Fruit fly (Drosophila melanogaster): ENCODE results near the gene smog.

Gene smog

DNA sequence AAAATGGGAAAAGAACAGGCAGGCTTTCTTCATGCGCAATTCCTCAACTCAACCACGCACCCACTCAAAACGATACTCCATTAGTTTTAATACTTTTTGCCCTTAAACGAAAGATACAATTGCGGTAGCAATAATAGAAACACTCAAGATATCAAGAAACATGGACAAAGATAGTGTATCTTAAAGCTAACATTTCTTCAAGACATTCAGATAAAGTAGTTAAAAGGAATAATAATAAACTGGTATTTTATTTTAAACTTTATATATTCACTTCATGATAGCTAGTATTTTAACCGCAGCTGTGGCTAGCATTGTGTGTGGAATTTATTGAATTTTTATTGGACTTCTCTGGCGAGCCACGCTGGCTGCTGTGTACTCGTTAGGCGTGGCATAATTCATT lies 3.5 kb downstream of the smog start (continued):
- TF ChIP-seq CG9797 (GFP tag; optimal IDR thresholded peaks at IDR 0.05), result no peak
- no peak for TF ChIP-seq psq (GFP tag; optimal IDR thresholded peaks at IDR 0.05)
- TF ChIP-seq Gug (GFP tag; IDR thresholded peaks at IDR 0.05), result 0 out of 4 replicates have a peak, but pooled peaks have one; percentile 13
- TF ChIP-seq CG31224 (GFP tag; IDR thresholded peaks at IDR 0.05), result no peak
- peak; percentile 27; the same call in 1 of the 2 replicates for TF ChIP-seq CG4730 (GFP tag; IDR thresholded peaks at IDR 0.05)
- TF ChIP-seq CG9727 (GFP tag; optimal IDR thresholded peaks at IDR 0.05), result peak; percentile 48
- TF ChIP-seq NK7.1 (GFP tag; optimal IDR thresholded peaks at IDR 0.05), result no peak
- TF ChIP-seq Sox100B (GFP tag; optimal IDR thresholded peaks at IDR 0.05), result peak; percentile 59
- TF ChIP-seq Stat92E (GFP tag; optimal IDR thresholded peaks at IDR 0.05), result no peak
- no peak for TF ChIP-seq klu (GFP tag; IDR thresholded peaks at IDR 0.05)
- TF ChIP-seq gsb (GFP tag; IDR thresholded peaks at IDR 0.05), result no peak
- TF ChIP-seq ken (GFP tag; IDR thresholded peaks at IDR 0.05), result no peak
- TF ChIP-seq Abd-B (GFP tag; optimal IDR thresholded peaks at IDR 0.05), result peak; percentile 33
- TF ChIP-seq zen2 (GFP tag; IDR thresholded peaks at IDR 0.05; ENCODE audit: partially characterized antibody), result no peak
- no peak for TF ChIP-seq wdn (GFP tag; IDR thresholded peaks at IDR 0.05)
- peak; percentile 19 for TF ChIP-seq mam (GFP tag; optimal IDR thresholded peaks at IDR 0.05)
- TF ChIP-seq trh (GFP tag; optimal IDR thresholded peaks at IDR 0.05), result no peak
- no peak for TF ChIP-seq sqz (GFP tag; optimal IDR thresholded peaks at IDR 0.05)
- TF ChIP-seq CG12769 (tag; optimal IDR thresholded peaks at IDR 0.05), result peak; percentile 53
- TF ChIP-seq CG13287 (GFP tag; IDR thresholded peaks at IDR 0.05; ENCODE audit: partially characterized antibody), result no peak
- TF ChIP-seq Ets97D (GFP tag; optimal IDR thresholded peaks at IDR 0.05), result no peak
- peak; percentile 66 for TF ChIP-seq dmrt11E (tag; optimal IDR thresholded peaks at IDR 0.05)
- TF ChIP-seq grau (tag; optimal IDR thresholded peaks at IDR 0.05), result peak; percentile 59
- peak; percentile 30 for TF ChIP-seq caup (GFP tag; optimal IDR thresholded peaks at IDR 0.05; ENCODE audit: severe bottlenecking)
- no peak for TF ChIP-seq eyg (GFP tag; optimal IDR thresholded peaks at IDR 0.05)
- TF ChIP-seq CG15514 (GFP tag; optimal IDR thresholded peaks at IDR 0.05), result peak; percentile 36
- TF ChIP-seq HmgZ (tag; optimal IDR thresholded peaks at IDR 0.05), result peak; percentile 35
- TF ChIP-seq CG8924 (tag; optimal IDR thresholded peaks at IDR 0.05), result peak; percentile 75
- TF ChIP-seq CG3163 (GFP tag; optimal IDR thresholded peaks at IDR 0.05), result no peak
- TF ChIP-seq CG10462 (GFP tag; optimal IDR thresholded peaks at IDR 0.05), result no peak
- peak; percentile 56 for TF ChIP-seq CG17568 (GFP tag; optimal IDR thresholded peaks at IDR 0.05)
- peak; percentile 52 for TF ChIP-seq Chrac-16 (GFP tag; optimal IDR thresholded peaks at IDR 0.05)
- TF ChIP-seq CG1603 (tag; optimal IDR thresholded peaks at IDR 0.05), result peak; percentile 85
- no peak for TF ChIP-seq ro (GFP tag; IDR thresholded peaks at IDR 0.05)
- peak; percentile 32; the same call in 1 of the 3 replicates for TF ChIP-seq CG7357 (GFP tag; IDR thresholded peaks at IDR 0.05)
- TF ChIP-seq Hr3 (GFP tag; optimal IDR thresholded peaks at IDR 0.05), result peak; percentile 39
- TF ChIP-seq tup (GFP tag; optimal IDR thresholded peaks at IDR 0.05), result no peak
- peak; percentile 67 for TF ChIP-seq CG14710 (tag; optimal IDR thresholded peaks at IDR 0.05)
- TF ChIP-seq org-1 (GFP tag; optimal IDR thresholded peaks at IDR 0.05), result peak; percentile 37
- TF ChIP-seq CG12071 (GFP tag; optimal IDR thresholded peaks at IDR 0.05), result peak; percentile 52
- no peak for TF ChIP-seq Neu2 (GFP tag; optimal IDR thresholded peaks at IDR 0.05; ENCODE audit: borderline replicate concordance)
- TF ChIP-seq emc (GFP tag; optimal IDR thresholded peaks at IDR 0.05), result no peak
- no peak for TF ChIP-seq Nf-YC (tag; optimal IDR thresholded peaks at IDR 0.05)
- 0 out of 3 replicates have a peak, but pooled peaks have one; percentile 29 for TF ChIP-seq Dbx (GFP tag; IDR thresholded peaks at IDR 0.05)
- TF ChIP-seq CG1602 (GFP tag; optimal IDR thresholded peaks at IDR 0.05), result peak; percentile 49
- peak; percentile 74 for TF ChIP-seq CG7556 (GFP tag; optimal IDR thresholded peaks at IDR 0.05)
- peak; percentile 64 for TF ChIP-seq CG1233 (GFP tag; optimal IDR thresholded peaks at IDR 0.05)
- TF ChIP-seq CG1529 (GFP tag; optimal IDR thresholded peaks at IDR 0.05), result peak; percentile 38
- TF ChIP-seq Ptx1 (GFP tag; IDR thresholded peaks at IDR 0.05), result peak; percentile 53
- no peak for TF ChIP-seq Side (GFP tag; optimal IDR thresholded peaks at IDR 0.05)
- TF ChIP-seq Hr78 (GFP tag; optimal IDR thresholded peaks at IDR 0.05), result no peak
